Fruit fly (Drosophila melanogaster) S2 (cell line): ENCODE data around the gene Pgant8.

Source experiments
- CG8478 ChIP-seq: fragments of >200 bp; optimal IDR thresholded peaks from 2 replicates; lab custom pipeline; 2018
- CTCF ChIP-seq, 2 experiments: fragments of >200 bp; optimal IDR thresholded peaks; 2 replicates each; lab custom pipeline; 2018

- TF ChIP-seq CG8478 (lab: Kevin White, UChicago) (no peak), CTCF (optimal IDR thresholded peaks at IDR 0.05; lab: Kevin White, UChicago) (no peak)
These were observed 33.8 kb downstream of the Pgant8 start, which contains the start of gene CG42570 for dm6 chr3L:15717519-15717918.
